Worm (Caenorhabditis elegans) whole organism, L1 larva: Measurements from ENCODE around the gene gmps-1.
A peak's percentile ranks its signal among the peaks of the same experiment; 100 is the strongest.

ENCODE experiments used
- C04F5.9 ChIP-seq: sonication (generic microtip); optimal IDR thresholded peaks from 2 replicates; lab custom pipeline; 2016; ENCODE audit warnings: missing genetic modification characterization, missing compliant biosample characterization
- aha-1 ChIP-seq: fragments of 150-350 bp; optimal IDR thresholded peaks from 2 replicates; lab custom pipeline; 2014; ENCODE audit warnings: missing biosample characterization, missing genetic modification characterization
- ama-1 ChIP-seq: fragments of 150-350 bp; optimal IDR thresholded peaks from 2 replicates; lab custom pipeline; 2014
- ceh-8 ChIP-seq: fragments of 200-800 bp; sonication (Bioruptor generic); optimal IDR thresholded peaks from 2 replicates; lab custom pipeline; 2018; ENCODE audit warnings: mild to moderate bottlenecking, missing genetic modification characterization, moderate library complexity, missing compliant biosample characterization
- ceh-82 ChIP-seq, 3 experiments: fragments of 150-350 bp in 1 of 3; sonication (generic microtip) in 2 of 3; optimal IDR thresholded peaks; 2 replicates each; lab custom pipeline; 2014 to 2017; ENCODE audit warnings: missing biosample characterization in 3 of 3, missing genetic modification characterization in 3 of 3
- ceh-90 ChIP-seq: sonication (generic microtip); optimal IDR thresholded peaks from 2 replicates; lab custom pipeline; 2016; ENCODE audit warnings: missing genetic modification characterization, missing compliant biosample characterization
- dpl-1 ChIP-seq, 3 experiments: fragments of 150-350 bp in 2 of 3; sonication (generic microtip) in 1 of 3; optimal IDR thresholded peaks; 2 replicates each; lab custom pipeline; 2014 to 2017; ENCODE audit warnings: missing biosample characterization in 3 of 3, missing genetic modification characterization in 3 of 3, missing genetic modification reagents in 3 of 3
- dsc-1 ChIP-seq: sonication (generic microtip); optimal IDR thresholded peaks from 2 replicates; lab custom pipeline; 2016; ENCODE audit warnings: mild to moderate bottlenecking, missing genetic modification characterization, missing compliant biosample characterization
- egl-13 ChIP-seq: sonication (generic microtip); optimal IDR thresholded peaks from 2 replicates; lab custom pipeline; 2016; ENCODE audit warnings: missing genotype, missing genetic modification reagents, missing genetic modification characterization, missing compliant biosample characterization
- elt-2 ChIP-seq: sonication (generic microtip); optimal IDR thresholded peaks from 2 replicates; lab custom pipeline; 2016; ENCODE audit warnings: missing genetic modification characterization, mild to moderate bottlenecking, inconsistent platforms, missing compliant biosample characterization, missing genetic modification reagents
- elt-3 ChIP-seq, 6 experiments: fragments of 150-350 bp in 1 of 6; sonication (generic microtip); optimal IDR thresholded peaks; 2 replicates each; lab custom pipeline; 2017 to 2018; ENCODE audit warnings: missing biosample characterization in 6 of 6, missing genetic modification characterization in 6 of 6, inconsistent platforms in 1 of 6
- fkh-8 ChIP-seq: sonication (generic microtip); optimal IDR thresholded peaks from 2 replicates; lab custom pipeline; 2016; ENCODE audit warnings: mild to moderate bottlenecking, missing genetic modification characterization, missing compliant biosample characterization
- hlh-4 ChIP-seq: sonication (generic microtip); optimal IDR thresholded peaks from 2 replicates; lab custom pipeline; 2016; ENCODE audit warnings: mild to moderate bottlenecking, missing genetic modification characterization, missing compliant biosample characterization
- hpl-2 ChIP-seq: fragments of 150-350 bp; optimal IDR thresholded peaks from 2 replicates; lab custom pipeline; 2014; ENCODE audit warnings: missing biosample characterization, missing genetic modification reagents, missing genetic modification characterization
- irx-1 ChIP-seq: sonication (generic microtip); optimal IDR thresholded peaks from 2 replicates; lab custom pipeline; 2016; ENCODE audit warnings: missing genetic modification characterization, missing compliant biosample characterization
- isw-1 ChIP-seq: fragments of 200-800 bp; sonication (Bioruptor generic); IDR thresholded peaks from 2 replicates; pipeline ENCODE4 v1.3.6; 2022; ENCODE audit warnings: missing genetic modification characterization, missing compliant biosample characterization
- jun-1 ChIP-seq: fragments of 150-350 bp; optimal IDR thresholded peaks from 2 replicates; lab custom pipeline; 2014; ENCODE audit warnings: missing biosample characterization, missing genetic modification reagents, missing genetic modification characterization
- lin-13 ChIP-seq: fragments of 150-350 bp; optimal IDR thresholded peaks from 2 replicates; lab custom pipeline; 2014; ENCODE audit warnings: missing biosample characterization, missing genetic modification reagents, missing genetic modification characterization
- lin-14 ChIP-seq: fragments of 200-800 bp; sonication (Bioruptor generic); optimal IDR thresholded peaks from 2 replicates; lab custom pipeline; 2018; ENCODE audit warnings: mild to moderate bottlenecking, missing genetic modification characterization, moderate library complexity, missing compliant biosample characterization
- lin-15B ChIP-seq: fragments of 150-350 bp; sonication (generic microtip); optimal IDR thresholded peaks from 3 replicates; lab custom pipeline; 2014; ENCODE audit warnings: missing biosample characterization, missing genetic modification characterization
- lin-39 ChIP-seq: fragments of 150-350 bp; optimal IDR thresholded peaks from 2 replicates; lab custom pipeline; 2014; ENCODE audit warnings: missing biosample characterization, missing genetic modification reagents, missing genetic modification characterization
- lir-3 ChIP-seq: sonication (generic microtip); optimal IDR thresholded peaks from 2 replicates; lab custom pipeline; 2016; ENCODE audit warnings: mild to moderate bottlenecking, missing genetic modification characterization, moderate library complexity, missing compliant biosample characterization; ENCODE audit not compliant: poor library complexity
- lsy-2 ChIP-seq, 2 experiments: fragments of 150-350 bp; optimal IDR thresholded peaks; 2 replicates each; lab custom pipeline; 2014; ENCODE audit warnings: missing biosample characterization in 2 of 2, missing genetic modification characterization in 2 of 2
- mab-9 ChIP-seq: fragments of 200-800 bp; sonication (Bioruptor generic); IDR thresholded peaks from 2 replicates; pipeline ENCODE4 v1.3.6; 2022; ENCODE audit warnings: missing genetic modification reagents, missing genetic modification characterization, missing compliant biosample characterization
- mdl-1 ChIP-seq, 2 experiments: fragments of 150-350 bp; optimal IDR thresholded peaks; 2 replicates each; lab custom pipeline; 2014 to 2017; ENCODE audit warnings: missing biosample characterization in 2 of 2, missing genetic modification characterization in 2 of 2, inconsistent platforms in 1 of 2
- mef-2 ChIP-seq: fragments of 150-350 bp; optimal IDR thresholded peaks from 2 replicates; lab custom pipeline; 2014; ENCODE audit warnings: missing biosample characterization, missing genetic modification characterization
- mep-1 ChIP-seq: fragments of 150-350 bp; optimal IDR thresholded peaks from 2 replicates; lab custom pipeline; 2014; ENCODE audit warnings: missing biosample characterization, missing genetic modification characterization
- nhr-11 ChIP-seq: fragments of 150-350 bp; optimal IDR thresholded peaks from 2 replicates; lab custom pipeline; 2014; ENCODE audit warnings: missing biosample characterization, missing genetic modification characterization
- nhr-19 ChIP-seq: fragments of 200-800 bp; sonication (Bioruptor generic); conservative IDR thresholded peaks from 2 replicates; pipeline ENCODE4 v1.3.6; 2022; ENCODE audit warnings: missing genetic modification characterization, missing compliant biosample characterization
- nhr-20 ChIP-seq: sonication (generic microtip); optimal IDR thresholded peaks from 2 replicates; lab custom pipeline; 2016; ENCODE audit warnings: mild to moderate bottlenecking, missing genetic modification characterization, missing compliant biosample characterization
- nhr-28 ChIP-seq: fragments of 150-350 bp; optimal IDR thresholded peaks from 2 replicates; lab custom pipeline; 2014; ENCODE audit warnings: missing biosample characterization, missing genetic modification characterization
- nhr-47 ChIP-seq: sonication (generic microtip); optimal IDR thresholded peaks from 2 replicates; lab custom pipeline; 2016; ENCODE audit warnings: mild to moderate bottlenecking, missing genetic modification characterization, moderate library complexity, missing compliant biosample characterization
- nhr-77 ChIP-seq: fragments of 150-350 bp; optimal IDR thresholded peaks from 2 replicates; lab custom pipeline; 2014; ENCODE audit warnings: missing biosample characterization, missing genetic modification characterization
- nhr-90 ChIP-seq: sonication (generic microtip); optimal IDR thresholded peaks from 2 replicates; lab custom pipeline; 2016; ENCODE audit warnings: mild to moderate bottlenecking, missing genetic modification characterization, missing compliant biosample characterization; ENCODE audit not compliant: poor library complexity
- pax-3 ChIP-seq: fragments of 200-800 bp; sonication (Bioruptor generic); optimal IDR thresholded peaks from 2 replicates; lab custom pipeline; 2018; ENCODE audit warnings: mild to moderate bottlenecking, missing genetic modification characterization, moderate library complexity, missing compliant biosample characterization
- skn-1 ChIP-seq: fragments of 150-350 bp; optimal IDR thresholded peaks from 2 replicates; lab custom pipeline; 2014; ENCODE audit warnings: missing biosample characterization, missing genetic modification characterization
- snpc-4 ChIP-seq: fragments of 150-350 bp; optimal IDR thresholded peaks from 2 replicates; lab custom pipeline; 2014; ENCODE audit warnings: missing biosample characterization, missing genetic modification characterization
- snu-23 ChIP-seq: sonication (generic microtip); optimal IDR thresholded peaks from 2 replicates; lab custom pipeline; 2016; ENCODE audit warnings: missing genetic modification characterization, missing compliant biosample characterization
- unc-30 ChIP-seq: sonication (generic microtip); optimal IDR thresholded peaks from 2 replicates; lab custom pipeline; 2017; ENCODE audit warnings: missing biosample characterization, missing genetic modification characterization
- unc-62 ChIP-seq: fragments of 150-350 bp; optimal IDR thresholded peaks from 2 replicates; lab custom pipeline; 2014; ENCODE audit warnings: missing biosample characterization, missing genetic modification reagents, missing genetic modification characterization
- unc-86 ChIP-seq: sonication (generic microtip); optimal IDR thresholded peaks from 2 replicates; lab custom pipeline; 2016; ENCODE audit warnings: missing genetic modification characterization, missing compliant biosample characterization
- unc-98 ChIP-seq: fragments of 200-800 bp; sonication (Bioruptor generic); IDR thresholded peaks from 2 replicates; pipeline ENCODE4 v1.3.6; 2022; ENCODE audit warnings: missing genetic modification characterization, missing compliant biosample characterization
- vab-15 ChIP-seq: sonication (generic microtip); optimal IDR thresholded peaks from 2 replicates; lab custom pipeline; 2017; ENCODE audit warnings: missing genotype, mild to moderate bottlenecking, missing genetic modification characterization, missing compliant biosample characterization
- xbp-1 ChIP-seq: sonication (generic microtip); optimal IDR thresholded peaks from 2 replicates; lab custom pipeline; 2016; ENCODE audit warnings: missing genetic modification characterization, missing compliant biosample characterization
- zip-4 ChIP-seq: fragments of 200-800 bp; sonication (Bioruptor generic); optimal IDR thresholded peaks from 2 replicates; lab custom pipeline; 2018; ENCODE audit warnings: mild to moderate bottlenecking, missing genetic modification characterization, moderate library complexity, missing compliant biosample characterization
- ztf-4 ChIP-seq: fragments of 150-350 bp; optimal IDR thresholded peaks from 2 replicates; lab custom pipeline; 2014; ENCODE audit warnings: missing biosample characterization, missing genetic modification characterization

Gene gmps-1

DNA sequence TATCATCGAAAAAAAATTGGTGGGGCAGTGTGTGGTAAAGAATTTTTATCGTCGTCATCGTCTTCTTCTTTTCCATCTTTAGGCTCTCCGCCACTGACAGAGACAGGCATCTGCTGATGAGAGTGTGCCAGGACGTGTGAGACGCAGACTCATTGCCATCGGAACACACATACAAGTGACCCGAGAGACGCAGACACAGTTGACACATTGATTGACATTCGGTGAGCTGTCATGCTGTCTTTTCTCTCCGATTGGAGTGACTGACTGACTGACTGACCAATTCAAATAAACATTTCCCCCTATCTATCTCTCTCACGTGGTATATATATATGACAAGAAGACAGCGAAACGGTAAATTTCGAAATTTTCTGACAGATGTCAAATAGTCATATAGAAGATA is 17.4 kb downstream of the gmps-1 start (continued):
- TF ChIP-seq elt-3 (tag; optimal IDR thresholded peaks at IDR 0.05; lab: Kevin White, UChicago): peak in 2 of 6 experiments; percentile 52 to 78
- TF ChIP-seq unc-62 (GFP tag; lab: Kevin White, UChicago): peak; percentile 41
- TF ChIP-seq lir-3 (tag; lab: Kevin White, UChicago): peak; percentile 51
- TF ChIP-seq ceh-8 (GFP tag; lab: Kevin White, UChicago): no peak
- TF ChIP-seq lin-39: no peak
- TF ChIP-seq unc-30 (tag; lab: Kevin White, UChicago): no peak
- TF ChIP-seq mab-9: no peak
- TF ChIP-seq hlh-4 (tag; lab: Kevin White, UChicago): no peak
- TF ChIP-seq lin-13 (GFP tag; lab: Kevin White, UChicago): peak; percentile 78
- no peak for TF ChIP-seq nhr-28 (tag; lab: Kevin White, UChicago)
- TF ChIP-seq lin-15B (tag; lab: Kevin White, UChicago): no peak
- TF ChIP-seq nhr-90 (tag; lab: Kevin White, UChicago): peak; percentile 82
- no peak for TF ChIP-seq hpl-2
- TF ChIP-seq nhr-19 (GFP tag; lab: Robert Waterston, UW): peak; percentile 68
- TF ChIP-seq irx-1 (tag; lab: Kevin White, UChicago): peak; percentile 61
- peak; percentile 29 for TF ChIP-seq pax-3 (tag; lab: Kevin White, UChicago)
- TF ChIP-seq lsy-2 (tag; optimal IDR thresholded peaks at IDR 0.05; lab: Kevin White, UChicago): peak; percentile 65 to 72
- peak; percentile 35 to 61 (median 55) for TF ChIP-seq dpl-1 (GFP tag; optimal IDR thresholded peaks at IDR 0.05; lab: Kevin White, UChicago)
- no peak for TF ChIP-seq nhr-11 (tag; lab: Kevin White, UChicago)
- TF ChIP-seq isw-1 (GFP tag; lab: Robert Waterston, UW): peak; percentile 24
- TF ChIP-seq unc-86 (tag; lab: Kevin White, UChicago): peak; percentile 60
- peak; percentile 56 for TF ChIP-seq elt-2 (tag; lab: Kevin White, UChicago)
- TF ChIP-seq nhr-77 (tag; lab: Kevin White, UChicago): peak; percentile 22
- peak; percentile 71 for TF ChIP-seq nhr-47
- TF ChIP-seq dsc-1 (tag; lab: Kevin White, UChicago): peak; percentile 24
- peak; percentile 61 for TF ChIP-seq fkh-8 (tag; lab: Kevin White, UChicago)
- peak in 2 of 3 experiments; percentile 0 to 62 for TF ChIP-seq ceh-82 (tag; optimal IDR thresholded peaks at IDR 0.05; lab: Kevin White, UChicago)
- TF ChIP-seq zip-4 (GFP tag; lab: Kevin White, UChicago): no peak
- TF ChIP-seq ztf-4 (tag; lab: Kevin White, UChicago): peak; percentile 69
- peak; percentile 51 for TF ChIP-seq snpc-4 (tag; lab: Kevin White, UChicago)
- peak; percentile 76 for TF ChIP-seq C04F5.9 (tag; lab: Kevin White, UChicago)
- TF ChIP-seq ceh-90: no peak
- TF ChIP-seq xbp-1: peak; percentile 55
- TF ChIP-seq vab-15: no peak
- peak; percentile 84 for TF ChIP-seq nhr-20 (tag; lab: Kevin White, UChicago)
- peak in 1 of 2 experiments; percentile 69 for TF ChIP-seq mdl-1 (tag; optimal IDR thresholded peaks at IDR 0.05; lab: Kevin White, UChicago)
- peak; percentile 59 for TF ChIP-seq egl-13
- peak; percentile 87 for TF ChIP-seq snu-23 (GFP tag; lab: Kevin White, UChicago)
- TF ChIP-seq aha-1 (tag; lab: Kevin White, UChicago): peak; percentile 62
- peak; percentile 47 for TF ChIP-seq jun-1 (tag; lab: Kevin White, UChicago)
- TF ChIP-seq, all 84 proteins: peak for 41

DNA sequence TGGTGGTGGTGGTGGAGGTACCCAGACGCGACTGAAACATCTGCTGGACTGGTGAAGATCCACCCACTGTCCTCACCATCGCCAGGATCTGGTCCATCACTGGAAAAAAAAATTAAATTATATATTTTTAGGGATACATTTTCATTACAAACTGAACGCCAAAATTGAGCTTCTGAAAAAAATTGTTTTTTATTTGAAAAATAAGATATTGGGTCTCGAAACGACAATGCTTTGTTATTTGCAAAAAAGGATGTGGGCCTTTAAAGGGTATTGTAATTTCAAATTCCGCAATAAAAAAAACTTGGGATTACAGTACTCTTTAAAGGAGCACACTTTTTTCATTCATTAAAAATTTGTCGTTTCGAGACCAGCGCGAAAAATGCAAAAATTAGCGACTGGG is 18.6 kb downstream of the gmps-1 start, which contains the start of gene M106.2:
M106.2 (minus strand) TSS at position 101 of the 400 bp plus-strand sequence.
- TF ChIP-seq vab-15 (no peak), skn-1 (tag; lab: Kevin White, UChicago) (no peak), C04F5.9 (tag; lab: Kevin White, UChicago) (no peak), xbp-1 (no peak), dsc-1 (tag; lab: Kevin White, UChicago) (no peak), nhr-19 (GFP tag; lab: Robert Waterston, UW) (no peak), unc-98 (GFP tag; lab: Robert Waterston, UW) (no peak), elt-3 (tag; optimal IDR thresholded peaks at IDR 0.05; lab: Kevin White, UChicago) (no peak), mep-1 (tag; lab: Kevin White, UChicago) (no peak), mef-2 (tag; lab: Kevin White, UChicago) (no peak), lin-14 (GFP tag; lab: Kevin White, UChicago) (no peak), ama-1 (no peak)
